Worm (Caenorhabditis elegans): ENCODE data around the gene Y53F4B.5.

DNA sequence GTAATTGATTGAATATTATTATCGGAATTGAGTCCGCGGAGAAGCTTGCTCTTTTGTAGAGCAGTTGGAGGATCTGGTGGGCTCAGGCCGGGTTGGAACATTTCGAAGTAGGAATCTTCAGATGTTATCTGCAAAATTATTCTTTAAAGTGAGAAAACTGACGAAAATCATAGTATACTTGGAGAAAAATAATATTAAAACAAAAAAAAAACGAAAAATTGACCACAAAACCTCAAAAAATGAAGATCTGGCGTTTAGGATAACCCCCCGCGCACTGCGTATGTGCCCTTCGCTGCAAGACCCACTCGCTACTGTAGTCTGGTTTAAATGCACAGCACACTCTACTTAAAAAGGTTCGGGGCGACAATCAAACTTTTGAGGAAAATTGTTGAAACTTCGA is 19.6 kb upstream of the Y53F4B.5 start, which contains the start of gene Y53F4B.10:
- no peak for TF ChIP-seq him-1 (tag; optimal IDR thresholded peaks at IDR 0.05)
- no peak for TF ChIP-seq W03F9.2 (tag; optimal IDR thresholded peaks at IDR 0.05)
- no peak for TF ChIP-seq dao-5 (tag; optimal IDR thresholded peaks at IDR 0.05)
